Worm (Caenorhabditis elegans): ENCODE data around the gene W04D12.1.

- TF ChIP-seq ref-1 (GFP tag; conservative IDR thresholded peaks at IDR 0.05), result no peak
- TF ChIP-seq T22C8.4 (GFP tag; IDR thresholded peaks at IDR 0.05), result no peak
- TF ChIP-seq ztf-29 (GFP tag; IDR thresholded peaks at IDR 0.05), result no peak
- TF ChIP-seq ztf-23 (GFP tag; IDR thresholded peaks at IDR 0.05), result no peak
- TF ChIP-seq cog-1 (tag; optimal IDR thresholded peaks at IDR 0.05), result no peak
- no peak for TF ChIP-seq klf-2 (GFP tag; conservative IDR thresholded peaks at IDR 0.05)
- no peak for TF ChIP-seq med-1 (GFP tag; optimal IDR thresholded peaks at IDR 0.05; ENCODE audit: insufficient read depth)
- no peak for TF ChIP-seq flt-1 (GFP tag; IDR thresholded peaks at IDR 0.05)
- no peak for TF ChIP-seq tab-1 (GFP tag; IDR thresholded peaks at IDR 0.05)
Observed at ce11 chrIII:5839147-5839546, 2.4 kb downstream of the W04D12.1 start.

Data from whole organism, midembryonic.